Worm (Caenorhabditis elegans) whole organism, L2 larva: Measurements from ENCODE around the gene C05D11.8.

Experiments
- C34F6.9 ChIP-seq: fragments of 150-350 bp; optimal IDR thresholded peaks from 2 replicates; lab custom pipeline; 2014; ENCODE audit warnings: missing biosample characterization, missing genetic modification characterization
- F13H6.1 ChIP-seq: sonication (generic microtip); optimal IDR thresholded peaks from 2 replicates; lab custom pipeline; 2016; ENCODE audit warnings: missing genetic modification characterization, missing compliant biosample characterization
- R02D3.7 ChIP-seq: fragments of 150-350 bp; optimal IDR thresholded peaks from 2 replicates; lab custom pipeline; 2014; ENCODE audit warnings: missing biosample characterization, missing genetic modification characterization
- Y55F3AM.14 ChIP-seq: fragments of 200-800 bp; sonication (Bioruptor generic); optimal IDR thresholded peaks from 2 replicates; lab custom pipeline; 2018; ENCODE audit warnings: mild to moderate bottlenecking, missing genetic modification characterization, missing compliant biosample characterization
- ZK546.5 ChIP-seq: sonication (generic microtip); optimal IDR thresholded peaks from 2 replicates; lab custom pipeline; 2017; ENCODE audit warnings: missing biosample characterization, missing genetic modification characterization
- alr-1 ChIP-seq: fragments of 150-350 bp; optimal IDR thresholded peaks from 2 replicates; lab custom pipeline; 2014; ENCODE audit warnings: missing biosample characterization, missing genetic modification characterization
- aly-2 ChIP-seq: fragments of 150-350 bp; optimal IDR thresholded peaks from 2 replicates; lab custom pipeline; 2014; ENCODE audit warnings: missing biosample characterization, missing genetic modification characterization
- ama-1 ChIP-seq: fragments of 150-350 bp; optimal IDR thresholded peaks from 2 replicates; lab custom pipeline; 2018; ENCODE audit warnings: inconsistent platforms
- blmp-1 ChIP-seq: sonication (generic microtip); optimal IDR thresholded peaks from 2 replicates; lab custom pipeline; 2017; ENCODE audit warnings: missing genetic modification characterization, mild to moderate bottlenecking, missing compliant biosample characterization, antibody characterized with exemption, moderate library complexity; ENCODE audit not compliant: insufficient read depth
- ceh-16 ChIP-seq: fragments of 150-350 bp; optimal IDR thresholded peaks from 2 replicates; lab custom pipeline; 2014; ENCODE audit warnings: missing biosample characterization, missing genetic modification characterization
- ceh-82 ChIP-seq: fragments of 150-350 bp; optimal IDR thresholded peaks from 2 replicates; lab custom pipeline; 2014; ENCODE audit warnings: missing biosample characterization, missing genetic modification characterization
- crh-2 ChIP-seq: sonication (generic microtip); optimal IDR thresholded peaks from 2 replicates; lab custom pipeline; 2017; ENCODE audit warnings: missing biosample characterization, missing genetic modification characterization
- egl-27 ChIP-seq: sonication (generic microtip); optimal IDR thresholded peaks from 3 replicates; lab custom pipeline; 2017; ENCODE audit warnings: missing biosample characterization, missing genetic modification reagents, missing genetic modification characterization
- elt-1 ChIP-seq: fragments of 150-350 bp; optimal IDR thresholded peaks from 2 replicates; lab custom pipeline; 2014; ENCODE audit warnings: missing biosample characterization, missing genetic modification characterization
- elt-3 ChIP-seq: sonication (generic microtip); optimal IDR thresholded peaks from 2 replicates; lab custom pipeline; 2017; ENCODE audit warnings: missing biosample characterization, missing genetic modification characterization
- fos-1 ChIP-seq: fragments of 150-350 bp; optimal IDR thresholded peaks from 2 replicates; lab custom pipeline; 2014; ENCODE audit warnings: missing biosample characterization, missing genetic modification characterization
- gmeb-1 ChIP-seq: fragments of 150-350 bp; optimal IDR thresholded peaks from 2 replicates; lab custom pipeline; 2014; ENCODE audit warnings: missing biosample characterization, missing genetic modification characterization
- lin-11 ChIP-seq: fragments of 150-350 bp; sonication (generic microtip); optimal IDR thresholded peaks from 2 replicates; lab custom pipeline; 2014; ENCODE audit warnings: missing biosample characterization, missing genetic modification characterization, inconsistent platforms, mixed read lengths
- lin-13 ChIP-seq: fragments of 150-350 bp; optimal IDR thresholded peaks from 2 replicates; lab custom pipeline; 2014; ENCODE audit warnings: missing biosample characterization, missing genetic modification reagents, missing genetic modification characterization
- lsy-2 ChIP-seq, 2 experiments: fragments of 150-350 bp in 1 of 2; sonication (generic microtip) in 1 of 2; optimal IDR thresholded peaks; 2 replicates each; lab custom pipeline; 2014 to 2017; ENCODE audit warnings: missing biosample characterization in 2 of 2, missing genetic modification characterization in 2 of 2
- mab-5 ChIP-seq: fragments of 150-350 bp; optimal IDR thresholded peaks from 2 replicates; lab custom pipeline; 2014; ENCODE audit warnings: missing biosample characterization, missing genetic modification characterization
- mbf-1 ChIP-seq: sonication (generic microtip); optimal IDR thresholded peaks from 2 replicates; lab custom pipeline; 2017; ENCODE audit warnings: missing biosample characterization, missing genetic modification characterization
- nhr-10 ChIP-seq: sonication (generic microtip); optimal IDR thresholded peaks from 2 replicates; lab custom pipeline; 2017; ENCODE audit warnings: missing biosample characterization, missing genetic modification characterization
- nhr-11 ChIP-seq: fragments of 150-350 bp; optimal IDR thresholded peaks from 2 replicates; lab custom pipeline; 2014; ENCODE audit warnings: missing biosample characterization, missing genetic modification characterization
- nhr-12 ChIP-seq: fragments of 150-350 bp; optimal IDR thresholded peaks from 2 replicates; lab custom pipeline; 2014; ENCODE audit warnings: missing biosample characterization, missing genetic modification characterization
- nhr-129 ChIP-seq: fragments of 150-350 bp; optimal IDR thresholded peaks from 2 replicates; lab custom pipeline; 2014; ENCODE audit warnings: missing biosample characterization, missing genetic modification characterization
- nhr-21 ChIP-seq: fragments of 150-350 bp; optimal IDR thresholded peaks from 2 replicates; lab custom pipeline; 2014; ENCODE audit warnings: missing biosample characterization, missing genetic modification characterization
- nhr-23 ChIP-seq: fragments of 150-350 bp; optimal IDR thresholded peaks from 2 replicates; lab custom pipeline; 2014; ENCODE audit warnings: missing biosample characterization, missing genetic modification reagents, missing genetic modification characterization
- nhr-237 ChIP-seq: fragments of 150-350 bp; optimal IDR thresholded peaks from 2 replicates; lab custom pipeline; 2014; ENCODE audit warnings: missing biosample characterization, missing genetic modification characterization
- nhr-25 ChIP-seq: fragments of 150-350 bp; sonication (generic microtip); optimal IDR thresholded peaks from 3 replicates; lab custom pipeline; 2014; ENCODE audit warnings: missing biosample characterization, missing genetic modification characterization
- nhr-6 ChIP-seq: fragments of 150-350 bp; optimal IDR thresholded peaks from 2 replicates; lab custom pipeline; 2014; ENCODE audit warnings: missing biosample characterization, missing genetic modification characterization
- nhr-77 ChIP-seq: fragments of 150-350 bp; optimal IDR thresholded peaks from 2 replicates; lab custom pipeline; 2014; ENCODE audit warnings: missing biosample characterization, missing genetic modification characterization
- peb-1 ChIP-seq: fragments of 150-350 bp; optimal IDR thresholded peaks from 2 replicates; lab custom pipeline; 2014; ENCODE audit warnings: missing biosample characterization, missing genetic modification characterization
- sem-4 ChIP-seq: fragments of 150-350 bp; optimal IDR thresholded peaks from 2 replicates; lab custom pipeline; 2014; ENCODE audit warnings: missing biosample characterization, missing genetic modification reagents, missing genetic modification characterization
- skn-1 ChIP-seq: sonication (generic microtip); optimal IDR thresholded peaks from 2 replicates; lab custom pipeline; 2017; ENCODE audit warnings: missing biosample characterization, missing genetic modification characterization
- sma-3 ChIP-seq: sonication (generic microtip); optimal IDR thresholded peaks from 2 replicates; lab custom pipeline; 2016; ENCODE audit warnings: missing genetic modification reagents, missing genetic modification characterization, missing compliant biosample characterization
- snpc-4 ChIP-seq: fragments of 150-350 bp; optimal IDR thresholded peaks from 2 replicates; lab custom pipeline; 2014; ENCODE audit warnings: missing biosample characterization, missing genetic modification characterization
- unc-39 ChIP-seq: fragments of 150-350 bp; optimal IDR thresholded peaks from 2 replicates; lab custom pipeline; 2014; ENCODE audit warnings: missing biosample characterization, missing genetic modification characterization
- unc-55 ChIP-seq: fragments of 150-350 bp; sonication (generic microtip); optimal IDR thresholded peaks from 3 replicates; lab custom pipeline; 2014; ENCODE audit warnings: missing biosample characterization, missing genetic modification reagents, missing genetic modification characterization
- zag-1 ChIP-seq: fragments of 150-350 bp; optimal IDR thresholded peaks from 2 replicates; lab custom pipeline; 2014; ENCODE audit warnings: missing biosample characterization, missing genetic modification characterization
- ztf-1 ChIP-seq: fragments of 200-800 bp; sonication (Bioruptor generic); conservative IDR thresholded peaks from 2 replicates; pipeline ENCODE4 v1.3.6; 2022; ENCODE audit warnings: missing genetic modification characterization, missing compliant biosample characterization
- ztf-4 ChIP-seq: fragments of 150-350 bp; optimal IDR thresholded peaks from 2 replicates; lab custom pipeline; 2014; ENCODE audit warnings: missing biosample characterization, missing genetic modification characterization

C05D11.8 gene

DNA sequence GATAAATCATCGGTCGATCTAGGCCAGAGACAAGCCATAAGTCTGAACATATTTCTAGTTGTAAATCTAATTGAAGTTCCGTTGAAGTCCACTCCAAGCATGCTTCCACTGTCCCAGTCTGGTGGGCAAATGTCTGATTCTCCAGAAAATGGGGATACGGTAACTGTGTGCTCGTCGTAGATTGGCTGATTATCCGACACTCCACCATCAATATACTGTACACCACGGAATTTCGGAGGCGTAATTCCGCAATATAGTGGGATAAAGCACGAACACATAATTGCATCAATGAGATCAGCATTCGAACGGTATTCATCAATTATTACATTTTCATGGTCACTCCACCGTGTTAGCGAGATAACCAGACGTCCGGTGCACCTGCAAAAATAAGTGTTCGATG, 8.9 kb downstream of the C05D11.8 start:
- TF ChIP-seq nhr-12 (tag; lab: Kevin White, UChicago) = no peak
- TF ChIP-seq nhr-11 (tag; lab: Kevin White, UChicago) = no peak
- no peak for TF ChIP-seq nhr-77 (tag; lab: Kevin White, UChicago)
- no peak for TF ChIP-seq sma-3
- no peak for TF ChIP-seq C34F6.9 (tag; lab: Kevin White, UChicago)
- TF ChIP-seq R02D3.7 (tag; lab: Kevin White, UChicago) = no peak
- TF ChIP-seq unc-55 (GFP tag; lab: Kevin White, UChicago) = no peak
- TF ChIP-seq ZK546.5 = no peak
- TF ChIP-seq lin-11 = no peak
- no peak for TF ChIP-seq sem-4
- no peak for TF ChIP-seq nhr-21 (tag; lab: Kevin White, UChicago)
- no peak for TF ChIP-seq gmeb-1
- TF ChIP-seq egl-27 = no peak
- TF ChIP-seq nhr-129 (tag; lab: Kevin White, UChicago) = no peak
- TF ChIP-seq skn-1 (tag; lab: Kevin White, UChicago) = no peak
- TF ChIP-seq nhr-237 = no peak
- TF ChIP-seq unc-39 (tag; lab: Kevin White, UChicago) = no peak
- no peak for TF ChIP-seq ztf-1

ce11 chrIII:6415306-6415973, 11.7 kb downstream of the C05D11.8 start, which contains the start of gene nas-4:
nas-4 (minus strand) TSS chrIII:6415656.
- no peak for TF ChIP-seq nhr-237
- no peak for TF ChIP-seq mab-5 (tag; lab: Kevin White, UChicago)
- TF ChIP-seq nhr-23 (tag; lab: Kevin White, UChicago) = no peak
- TF ChIP-seq nhr-11 (tag; lab: Kevin White, UChicago) = no peak
- TF ChIP-seq zag-1 (tag; lab: Kevin White, UChicago) = no peak
- peak; percentile 17 for TF ChIP-seq nhr-21 (tag; lab: Kevin White, UChicago)
- TF ChIP-seq elt-1 (tag; lab: Kevin White, UChicago) = no peak
- no peak for TF ChIP-seq egl-27
- TF ChIP-seq sma-3 = peak; percentile 46
- TF ChIP-seq ztf-4 (tag; lab: Kevin White, UChicago) = peak; percentile 69
- TF ChIP-seq F13H6.1 (tag; lab: Kevin White, UChicago) = no peak
- peak; percentile 35 for TF ChIP-seq Y55F3AM.14 (GFP tag; lab: Kevin White, UChicago)
- TF ChIP-seq nhr-6 (tag; lab: Kevin White, UChicago) = peak; percentile 14
- TF ChIP-seq R02D3.7 (tag; lab: Kevin White, UChicago) = no peak
- no peak for TF ChIP-seq mbf-1 (tag; lab: Kevin White, UChicago)
- TF ChIP-seq nhr-129 (tag; lab: Kevin White, UChicago) = no peak
- TF ChIP-seq ama-1 = peak; percentile 69
- TF ChIP-seq ztf-1 = no peak
- peak; percentile 42 for TF ChIP-seq lin-13 (GFP tag; lab: Kevin White, UChicago)
- no peak for TF ChIP-seq peb-1
- peak; percentile 36 for TF ChIP-seq crh-2 (tag; lab: Kevin White, UChicago)
- TF ChIP-seq nhr-12 (tag; lab: Kevin White, UChicago) = no peak
- no peak for TF ChIP-seq skn-1 (tag; lab: Kevin White, UChicago)
- no peak for TF ChIP-seq fos-1 (tag; lab: Kevin White, UChicago)
- TF ChIP-seq aly-2 = no peak
- no peak for TF ChIP-seq lin-11
- TF ChIP-seq unc-39 (tag; lab: Kevin White, UChicago) = no peak
- TF ChIP-seq sem-4 = no peak
- TF ChIP-seq ZK546.5 = no peak
- TF ChIP-seq nhr-25 (tag; lab: Kevin White, UChicago) = peak; percentile 27
- no peak for TF ChIP-seq gmeb-1
- peak in 1 of 2 experiments; percentile 9 for TF ChIP-seq lsy-2 (tag; optimal IDR thresholded peaks at IDR 0.05; lab: Kevin White, UChicago)
- no peak for TF ChIP-seq nhr-10
- no peak for TF ChIP-seq nhr-77 (tag; lab: Kevin White, UChicago)
- TF ChIP-seq elt-3 = no peak
- no peak for TF ChIP-seq ceh-82 (tag; lab: Kevin White, UChicago)
- TF ChIP-seq snpc-4 (tag; lab: Kevin White, UChicago) = no peak
- no peak for TF ChIP-seq alr-1 (tag; lab: Kevin White, UChicago)
- TF ChIP-seq unc-55 (GFP tag; lab: Kevin White, UChicago) = peak; percentile 7
- TF ChIP-seq blmp-1 = peak; percentile 3
- no peak for TF ChIP-seq ceh-16 (tag; lab: Kevin White, UChicago)
